Fruit fly (Drosophila melanogaster) whole organism, pupa: ENCODE results near the gene SA2.
"Not testable (repeated sequence)": the region's sequence is repeated elsewhere in the genome, so short reads cannot be mapped to it uniquely, and the experiment has no call there.

Source experiments
- CG10348 ChIP-seq: fragments of 200-800 bp; sonication (Bioruptor generic); IDR thresholded peaks from 2 replicates; pipeline ENCODE4 v1.3.6; 2022; ENCODE audit warnings: missing biosample characterization, missing genetic modification characterization
- D1 ChIP-seq: fragments of 200-800 bp; sonication (Bioruptor generic); optimal IDR thresholded peaks from 2 replicates; lab custom pipeline; 2018; ENCODE audit warnings: missing biosample characterization, mild to moderate bottlenecking, missing genetic modification characterization, moderate library complexity
- Pif1A ChIP-seq: fragments of 200-800 bp; sonication (Bioruptor generic); optimal IDR thresholded peaks from 3 replicates; lab custom pipeline; 2016; ENCODE audit warnings: missing biosample characterization, missing genetic modification characterization

- not testable (repeated sequence) for TF ChIP-seq CG10348 (GFP tag; lab: Robert Waterston, UW); D1 (tag; lab: Kevin White, UChicago); Pif1A (GFP tag; lab: Kevin White, UChicago)
Measured at dm6 chr3L:1398286-1398685, 39.4 kb downstream of the SA2 start, which contains the start of gene CG32320.
